Worm (Caenorhabditis elegans) whole organism, L2 larva: Measurements from ENCODE around the gene F54D5.23.

ENCODE experiments used
- C34F6.9 ChIP-seq: fragments of 150-350 bp; optimal IDR thresholded peaks from 2 replicates; lab custom pipeline; 2014; ENCODE audit warnings: missing biosample characterization, missing genetic modification characterization
- F13H6.1 ChIP-seq: sonication (generic microtip); optimal IDR thresholded peaks from 2 replicates; lab custom pipeline; 2016; ENCODE audit warnings: missing genetic modification characterization, missing compliant biosample characterization
- R02D3.7 ChIP-seq: fragments of 150-350 bp; optimal IDR thresholded peaks from 2 replicates; lab custom pipeline; 2014; ENCODE audit warnings: missing biosample characterization, missing genetic modification characterization
- ZK546.5 ChIP-seq: sonication (generic microtip); optimal IDR thresholded peaks from 2 replicates; lab custom pipeline; 2017; ENCODE audit warnings: missing biosample characterization, missing genetic modification characterization
- alr-1 ChIP-seq: fragments of 150-350 bp; optimal IDR thresholded peaks from 2 replicates; lab custom pipeline; 2014; ENCODE audit warnings: missing biosample characterization, missing genetic modification characterization
- aly-2 ChIP-seq: fragments of 150-350 bp; optimal IDR thresholded peaks from 2 replicates; lab custom pipeline; 2014; ENCODE audit warnings: missing biosample characterization, missing genetic modification characterization
- ama-1 ChIP-seq: fragments of 150-350 bp; optimal IDR thresholded peaks from 2 replicates; lab custom pipeline; 2018; ENCODE audit warnings: inconsistent platforms
- blmp-1 ChIP-seq: sonication (generic microtip); optimal IDR thresholded peaks from 2 replicates; lab custom pipeline; 2017; ENCODE audit warnings: missing genetic modification characterization, mild to moderate bottlenecking, missing compliant biosample characterization, antibody characterized with exemption, moderate library complexity; ENCODE audit not compliant: insufficient read depth
- ceh-16 ChIP-seq: fragments of 150-350 bp; optimal IDR thresholded peaks from 2 replicates; lab custom pipeline; 2014; ENCODE audit warnings: missing biosample characterization, missing genetic modification characterization
- crh-2 ChIP-seq: sonication (generic microtip); optimal IDR thresholded peaks from 2 replicates; lab custom pipeline; 2017; ENCODE audit warnings: missing biosample characterization, missing genetic modification characterization
- dmd-4 ChIP-seq: sonication (generic microtip); optimal IDR thresholded peaks from 2 replicates; lab custom pipeline; 2017; ENCODE audit warnings: missing biosample characterization, missing genetic modification characterization
- elt-1 ChIP-seq: fragments of 150-350 bp; optimal IDR thresholded peaks from 2 replicates; lab custom pipeline; 2014; ENCODE audit warnings: missing biosample characterization, missing genetic modification characterization
- elt-3 ChIP-seq: sonication (generic microtip); optimal IDR thresholded peaks from 2 replicates; lab custom pipeline; 2017; ENCODE audit warnings: missing biosample characterization, missing genetic modification characterization
- fos-1 ChIP-seq: fragments of 150-350 bp; optimal IDR thresholded peaks from 2 replicates; lab custom pipeline; 2014; ENCODE audit warnings: missing biosample characterization, missing genetic modification characterization
- gmeb-1 ChIP-seq: fragments of 150-350 bp; optimal IDR thresholded peaks from 2 replicates; lab custom pipeline; 2014; ENCODE audit warnings: missing biosample characterization, missing genetic modification characterization
- lin-13 ChIP-seq: fragments of 150-350 bp; optimal IDR thresholded peaks from 2 replicates; lab custom pipeline; 2014; ENCODE audit warnings: missing biosample characterization, missing genetic modification reagents, missing genetic modification characterization
- lin-39 ChIP-seq: fragments of 150-350 bp; optimal IDR thresholded peaks from 2 replicates; lab custom pipeline; 2014; ENCODE audit warnings: missing biosample characterization, missing genetic modification reagents, missing genetic modification characterization
- lsy-2 ChIP-seq, 2 experiments: fragments of 150-350 bp in 1 of 2; sonication (generic microtip) in 1 of 2; optimal IDR thresholded peaks; 2 replicates each; lab custom pipeline; 2014 to 2017; ENCODE audit warnings: missing biosample characterization in 2 of 2, missing genetic modification characterization in 2 of 2
- mab-5 ChIP-seq: fragments of 150-350 bp; optimal IDR thresholded peaks from 2 replicates; lab custom pipeline; 2014; ENCODE audit warnings: missing biosample characterization, missing genetic modification characterization
- mbf-1 ChIP-seq: sonication (generic microtip); optimal IDR thresholded peaks from 2 replicates; lab custom pipeline; 2017; ENCODE audit warnings: missing biosample characterization, missing genetic modification characterization
- mdl-1 ChIP-seq, 2 experiments: fragments of 150-350 bp in 1 of 2; sonication (generic microtip) in 1 of 2; optimal IDR thresholded peaks; 2 replicates each; lab custom pipeline; 2017; ENCODE audit warnings: missing biosample characterization in 2 of 2, missing genetic modification characterization in 2 of 2
- nhr-10 ChIP-seq: sonication (generic microtip); optimal IDR thresholded peaks from 2 replicates; lab custom pipeline; 2017; ENCODE audit warnings: missing biosample characterization, missing genetic modification characterization
- nhr-11 ChIP-seq: fragments of 150-350 bp; optimal IDR thresholded peaks from 2 replicates; lab custom pipeline; 2014; ENCODE audit warnings: missing biosample characterization, missing genetic modification characterization
- nhr-129 ChIP-seq: fragments of 150-350 bp; optimal IDR thresholded peaks from 2 replicates; lab custom pipeline; 2014; ENCODE audit warnings: missing biosample characterization, missing genetic modification characterization
- nhr-21 ChIP-seq: fragments of 150-350 bp; optimal IDR thresholded peaks from 2 replicates; lab custom pipeline; 2014; ENCODE audit warnings: missing biosample characterization, missing genetic modification characterization
- nhr-23 ChIP-seq: fragments of 150-350 bp; optimal IDR thresholded peaks from 2 replicates; lab custom pipeline; 2014; ENCODE audit warnings: missing biosample characterization, missing genetic modification reagents, missing genetic modification characterization
- nhr-237 ChIP-seq: fragments of 150-350 bp; optimal IDR thresholded peaks from 2 replicates; lab custom pipeline; 2014; ENCODE audit warnings: missing biosample characterization, missing genetic modification characterization
- nhr-6 ChIP-seq: fragments of 150-350 bp; optimal IDR thresholded peaks from 2 replicates; lab custom pipeline; 2014; ENCODE audit warnings: missing biosample characterization, missing genetic modification characterization
- peb-1 ChIP-seq: fragments of 150-350 bp; optimal IDR thresholded peaks from 2 replicates; lab custom pipeline; 2014; ENCODE audit warnings: missing biosample characterization, missing genetic modification characterization
- sem-4 ChIP-seq: fragments of 150-350 bp; optimal IDR thresholded peaks from 2 replicates; lab custom pipeline; 2014; ENCODE audit warnings: missing biosample characterization, missing genetic modification reagents, missing genetic modification characterization
- skn-1 ChIP-seq: sonication (generic microtip); optimal IDR thresholded peaks from 2 replicates; lab custom pipeline; 2017; ENCODE audit warnings: missing biosample characterization, missing genetic modification characterization
- sma-3 ChIP-seq: sonication (generic microtip); optimal IDR thresholded peaks from 2 replicates; lab custom pipeline; 2016; ENCODE audit warnings: missing genetic modification reagents, missing genetic modification characterization, missing compliant biosample characterization
- sma-9 ChIP-seq, 2 experiments: fragments of 150-350 bp in 1 of 2; sonication (generic microtip) in 1 of 2; optimal IDR thresholded peaks; 2 replicates each; lab custom pipeline; 2014 to 2016; ENCODE audit warnings: missing genetic modification characterization in 2 of 2, mild to moderate bottlenecking in 1 of 2, missing biosample characterization in 1 of 2, missing compliant biosample characterization in 1 of 2, missing genetic modification reagents in 1 of 2, moderate library complexity in 1 of 2
- snpc-4 ChIP-seq: fragments of 150-350 bp; optimal IDR thresholded peaks from 2 replicates; lab custom pipeline; 2014; ENCODE audit warnings: missing biosample characterization, missing genetic modification characterization
- unc-39 ChIP-seq: fragments of 150-350 bp; optimal IDR thresholded peaks from 2 replicates; lab custom pipeline; 2014; ENCODE audit warnings: missing biosample characterization, missing genetic modification characterization
- unc-55 ChIP-seq: fragments of 150-350 bp; sonication (generic microtip); optimal IDR thresholded peaks from 3 replicates; lab custom pipeline; 2014; ENCODE audit warnings: missing biosample characterization, missing genetic modification reagents, missing genetic modification characterization
- unc-62 ChIP-seq: fragments of 150-350 bp; optimal IDR thresholded peaks from 2 replicates; lab custom pipeline; 2014; ENCODE audit warnings: missing biosample characterization, missing genetic modification reagents, missing genetic modification characterization
- zag-1 ChIP-seq: fragments of 150-350 bp; optimal IDR thresholded peaks from 2 replicates; lab custom pipeline; 2014; ENCODE audit warnings: missing biosample characterization, missing genetic modification characterization
- ztf-1 ChIP-seq: fragments of 200-800 bp; sonication (Bioruptor generic); conservative IDR thresholded peaks from 2 replicates; pipeline ENCODE4 v1.3.6; 2022; ENCODE audit warnings: missing genetic modification characterization, missing compliant biosample characterization
- ztf-11 ChIP-seq: sonication (generic microtip); optimal IDR thresholded peaks from 2 replicates; lab custom pipeline; 2017; ENCODE audit warnings: missing biosample characterization, missing genetic modification characterization
- ztf-4 ChIP-seq: fragments of 150-350 bp; optimal IDR thresholded peaks from 2 replicates; lab custom pipeline; 2014; ENCODE audit warnings: missing biosample characterization, missing genetic modification characterization

The F54D5.23 gene

ce11 chrII:11604613-11605012 lies 35.5 kb upstream of the F54D5.23 start:
- TF ChIP-seq nhr-23 (tag; lab: Kevin White, UChicago) (no peak), fos-1 (peak; percentile 63), nhr-6 (tag; lab: Kevin White, UChicago) (no peak), ztf-1 (no peak), ztf-11 (no peak), peb-1 (tag; lab: Kevin White, UChicago) (no peak), sma-9 (GFP tag; optimal IDR thresholded peaks at IDR 0.05; lab: Kevin White, UChicago) (peak; percentile 12), sma-9 (tag; optimal IDR thresholded peaks at IDR 0.05; lab: Kevin White, UChicago) (no peak), F13H6.1 (no peak), snpc-4 (no peak), dmd-4 (tag; lab: Kevin White, UChicago) (no peak), nhr-10 (no peak), zag-1 (tag; lab: Kevin White, UChicago) (no peak), nhr-21 (no peak), unc-62 (GFP tag; lab: Kevin White, UChicago) (no peak), unc-55 (GFP tag; lab: Kevin White, UChicago) (peak; percentile 68), nhr-11 (tag; lab: Kevin White, UChicago) (no peak), lsy-2 (tag; optimal IDR thresholded peaks at IDR 0.05; lab: Kevin White, UChicago) (no peak), ceh-16 (tag; lab: Kevin White, UChicago) (no peak), skn-1 (tag; lab: Kevin White, UChicago) (no peak), aly-2 (tag; lab: Kevin White, UChicago) (no peak), lin-13 (GFP tag; lab: Kevin White, UChicago) (no peak), elt-1 (tag; lab: Kevin White, UChicago) (no peak), alr-1 (no peak), mbf-1 (tag; lab: Kevin White, UChicago) (no peak), sem-4 (tag; lab: Kevin White, UChicago) (no peak), unc-39 (tag; lab: Kevin White, UChicago) (no peak), crh-2 (tag; lab: Kevin White, UChicago) (peak; percentile 3), C34F6.9 (tag; lab: Kevin White, UChicago) (no peak), elt-3 (tag; lab: Kevin White, UChicago) (no peak), ztf-4 (tag; lab: Kevin White, UChicago) (no peak)

ce11 chrII:11602387-11602960 lies 33.4 kb upstream of the F54D5.23 start:
- TF ChIP-seq R02D3.7 (tag; lab: Kevin White, UChicago) (no peak), mdl-1 (tag; optimal IDR thresholded peaks at IDR 0.05; lab: Kevin White, UChicago) (no peak), skn-1 (tag; lab: Kevin White, UChicago) (no peak), crh-2 (tag; lab: Kevin White, UChicago) (no peak), alr-1 (no peak), nhr-21 (no peak), ZK546.5 (tag; lab: Kevin White, UChicago) (no peak), nhr-6 (tag; lab: Kevin White, UChicago) (no peak), ama-1 (lab: Kevin White, UChicago) (no peak), nhr-11 (tag; lab: Kevin White, UChicago) (no peak), F13H6.1 (peak; percentile 58), nhr-237 (tag; lab: Kevin White, UChicago) (no peak), sem-4 (tag; lab: Kevin White, UChicago) (no peak), C34F6.9 (tag; lab: Kevin White, UChicago) (peak; percentile 23), sma-9 (GFP tag; optimal IDR thresholded peaks at IDR 0.05; lab: Kevin White, UChicago) (peak; percentile 10), sma-9 (tag; optimal IDR thresholded peaks at IDR 0.05; lab: Kevin White, UChicago) (no peak), nhr-23 (tag; lab: Kevin White, UChicago) (no peak), nhr-129 (tag; lab: Kevin White, UChicago) (peak; percentile 40), ztf-4 (tag; lab: Kevin White, UChicago) (no peak), fos-1 (no peak), lsy-2 (tag; optimal IDR thresholded peaks at IDR 0.05; lab: Kevin White, UChicago) (no peak), unc-62 (GFP tag; lab: Kevin White, UChicago) (no peak), ceh-16 (tag; lab: Kevin White, UChicago) (no peak), dmd-4 (tag; lab: Kevin White, UChicago) (no peak), gmeb-1 (tag; lab: Kevin White, UChicago) (no peak), sma-3 (GFP tag; lab: Kevin White, UChicago) (no peak), mab-5 (tag; lab: Kevin White, UChicago) (no peak), snpc-4 (no peak), lin-13 (GFP tag; lab: Kevin White, UChicago) (no peak), aly-2 (tag; lab: Kevin White, UChicago) (no peak), zag-1 (tag; lab: Kevin White, UChicago) (no peak), lin-39 (tag; lab: Kevin White, UChicago) (no peak), blmp-1 (tag; lab: Kevin White, UChicago) (no peak)
- TF ChIP-seq, all 48 proteins: peak for 4
